Fruit fly (Drosophila melanogaster) whole organism, pupa: ENCODE results near the gene Gr89a.

Experiments
- CG10348 ChIP-seq: fragments of 200-800 bp; sonication (Bioruptor generic); IDR thresholded peaks from 2 replicates; pipeline ENCODE4 v1.3.6; 2022; ENCODE audit warnings: missing biosample characterization, missing genetic modification characterization
- CG12605 ChIP-seq: fragments of 200-800 bp; sonication (Bioruptor generic); IDR thresholded peaks from 2 replicates; pipeline ENCODE4 v1.3.6; 2022; ENCODE audit warnings: missing biosample characterization, missing genetic modification characterization
- CG13204 ChIP-seq: fragments of 200-800 bp; sonication (Bioruptor generic); optimal IDR thresholded peaks from 2 replicates; lab custom pipeline; 2018; ENCODE audit warnings: missing biosample characterization, mild to moderate bottlenecking, missing genetic modification characterization, moderate library complexity
- CG14655 ChIP-seq: fragments of 200-800 bp; sonication (Bioruptor generic); optimal IDR thresholded peaks from 3 replicates; lab custom pipeline; 2017; ENCODE audit warnings: mild to moderate bottlenecking, missing biosample characterization, missing genetic modification reagents, missing genetic modification characterization
- CG15710 ChIP-seq: fragments of 200-800 bp; sonication (Bioruptor generic); optimal IDR thresholded peaks from 2 replicates; lab custom pipeline; 2018; ENCODE audit warnings: missing biosample characterization, mild to moderate bottlenecking, missing genetic modification characterization, moderate library complexity
- CG17806 ChIP-seq: fragments of 200-800 bp; sonication (Bioruptor generic); optimal IDR thresholded peaks from 2 replicates; lab custom pipeline; 2018; ENCODE audit warnings: missing biosample characterization, mild to moderate bottlenecking, missing genetic modification characterization, moderate library complexity
- CG32121 ChIP-seq: fragments of 200-800 bp; sonication (Bioruptor generic); IDR thresholded peaks from 2 replicates; pipeline ENCODE4 v1.3.6; 2022; ENCODE audit warnings: missing biosample characterization, missing genetic modification characterization
- CG34367 ChIP-seq: fragments of 200-800 bp; sonication (Bioruptor generic); optimal IDR thresholded peaks from 2 replicates; lab custom pipeline; 2018; ENCODE audit warnings: missing biosample characterization, mild to moderate bottlenecking, missing genetic modification characterization
- CG4496 ChIP-seq: fragments of 200-800 bp; sonication (Bioruptor generic); IDR thresholded peaks from 3 replicates; pipeline ENCODE4 v1.3.6; 2022; ENCODE audit warnings: missing biosample characterization, missing genetic modification characterization
- CG8159 ChIP-seq: fragments of 200-800 bp; sonication (Bioruptor generic); optimal IDR thresholded peaks from 3 replicates; lab custom pipeline; 2018; ENCODE audit warnings: missing biosample characterization, mild to moderate bottlenecking, missing genetic modification characterization, moderate library complexity
- CG8301 ChIP-seq: fragments of 200-800 bp; sonication (Bioruptor generic); optimal IDR thresholded peaks from 2 replicates; lab custom pipeline; 2018; ENCODE audit warnings: missing biosample characterization, mild to moderate bottlenecking, missing genetic modification characterization
- CG9948 ChIP-seq: fragments of 200-800 bp; sonication (Bioruptor generic); optimal IDR thresholded peaks from 2 replicates; lab custom pipeline; 2018; ENCODE audit warnings: missing biosample characterization, mild to moderate bottlenecking, missing genetic modification characterization, moderate library complexity
- D1 ChIP-seq: fragments of 200-800 bp; sonication (Bioruptor generic); optimal IDR thresholded peaks from 2 replicates; lab custom pipeline; 2018; ENCODE audit warnings: missing biosample characterization, mild to moderate bottlenecking, missing genetic modification characterization, moderate library complexity
- EcR ChIP-seq: fragments of 200-800 bp; sonication (Bioruptor generic); optimal IDR thresholded peaks from 3 replicates; lab custom pipeline; 2019; ENCODE audit warnings: missing biosample characterization, missing genetic modification characterization, mild to moderate bottlenecking, moderate library complexity, missing genetic modification reagents
- Ets98B ChIP-seq: fragments of 200-800 bp; sonication (Bioruptor generic); IDR thresholded peaks from 2 replicates; pipeline ENCODE4 v1.3.6; 2022; ENCODE audit warnings: missing biosample characterization, missing genetic modification characterization
- Pif1A ChIP-seq: fragments of 200-800 bp; sonication (Bioruptor generic); optimal IDR thresholded peaks from 3 replicates; lab custom pipeline; 2016; ENCODE audit warnings: missing biosample characterization, missing genetic modification characterization
- Pif1B ChIP-seq: fragments of 200-800 bp; sonication (Bioruptor generic); optimal IDR thresholded peaks from 3 replicates; lab custom pipeline; 2016; ENCODE audit warnings: missing biosample characterization, missing genetic modification characterization
- Snoo ChIP-seq: fragments of 200-800 bp; sonication (Bioruptor generic); optimal IDR thresholded peaks from 3 replicates; lab custom pipeline; 2017; ENCODE audit warnings: missing biosample characterization, mild to moderate bottlenecking, missing genetic modification characterization, inconsistent platforms
- fd96Ca ChIP-seq: fragments of 200-800 bp; sonication (Bioruptor generic); IDR thresholded peaks from 3 replicates; pipeline ENCODE4 v1.3.6; 2022; ENCODE audit warnings: missing biosample characterization, missing genetic modification characterization
- gl ChIP-seq: fragments of 200-800 bp; sonication (Bioruptor generic); optimal IDR thresholded peaks from 2 replicates; lab custom pipeline; 2018; ENCODE audit warnings: missing biosample characterization, mild to moderate bottlenecking, missing genetic modification characterization
- rn ChIP-seq: fragments of 200-800 bp; sonication (Bioruptor generic); IDR thresholded peaks from 2 replicates; pipeline ENCODE4 v1.3.6; 2022; ENCODE audit warnings: missing biosample characterization, missing genetic modification characterization

Gene Gr89a

DNA sequence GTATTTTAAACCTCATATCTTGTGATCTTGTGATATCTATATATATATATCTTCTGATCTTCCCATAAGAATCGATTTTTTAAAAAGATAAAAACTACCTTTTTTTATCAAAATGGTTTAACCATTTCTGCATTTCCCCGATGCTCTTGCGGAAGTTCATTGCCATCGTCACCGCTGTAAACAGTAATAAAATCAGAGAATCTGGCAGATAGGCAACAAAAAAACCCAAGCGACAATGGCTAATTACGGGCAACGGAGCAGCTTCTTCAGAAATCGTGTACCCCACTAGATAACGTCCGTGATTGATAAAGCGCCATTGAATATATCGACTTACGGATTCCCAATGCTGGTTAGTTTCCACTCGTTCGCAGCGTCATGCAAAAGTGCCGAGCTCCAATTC, 44.6 kb downstream of the Gr89a start, which contains the start of gene CG10405:
Gene CG10405 (plus strand): TSS at position 301 of the 400 bp plus-strand sequence.
- TF ChIP-seq CG8301 (no peak), Pif1B (GFP tag; lab: Kevin White, UChicago) (no peak), EcR (GFP tag; lab: Kevin White, UChicago) (no peak), CG32121 (GFP tag; lab: Robert Waterston, UW) (no peak)

DNA sequence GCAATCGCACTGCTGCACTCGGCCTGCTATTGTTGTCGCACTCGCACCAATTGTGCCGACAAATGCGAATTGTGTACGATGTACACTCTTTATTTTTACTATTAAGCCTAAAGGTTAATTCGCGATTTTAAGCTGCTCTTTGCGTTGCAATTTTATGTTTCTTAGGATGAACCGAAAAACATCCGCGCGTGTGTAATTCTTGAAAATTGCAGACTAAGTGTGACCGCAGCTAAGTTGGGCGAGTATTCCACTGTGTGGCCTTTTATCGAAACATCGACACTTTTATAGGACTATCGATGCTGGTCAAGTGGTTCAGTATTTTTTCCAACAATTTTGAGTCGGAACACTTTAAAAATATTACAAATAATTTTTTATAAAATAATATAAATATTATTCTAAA, 45.2 kb downstream of the Gr89a start, which contains the start of gene Pak3:
Gene Pak3 (minus strand): TSS at position 225 of the 400 bp plus-strand sequence.
- TF ChIP-seq CG4496 (GFP tag; lab: Robert Waterston, UW) (0 out of 3 replicates have a peak, but pooled peaks have one; percentile 10), Pif1B (GFP tag; lab: Kevin White, UChicago) (no peak)

DNA sequence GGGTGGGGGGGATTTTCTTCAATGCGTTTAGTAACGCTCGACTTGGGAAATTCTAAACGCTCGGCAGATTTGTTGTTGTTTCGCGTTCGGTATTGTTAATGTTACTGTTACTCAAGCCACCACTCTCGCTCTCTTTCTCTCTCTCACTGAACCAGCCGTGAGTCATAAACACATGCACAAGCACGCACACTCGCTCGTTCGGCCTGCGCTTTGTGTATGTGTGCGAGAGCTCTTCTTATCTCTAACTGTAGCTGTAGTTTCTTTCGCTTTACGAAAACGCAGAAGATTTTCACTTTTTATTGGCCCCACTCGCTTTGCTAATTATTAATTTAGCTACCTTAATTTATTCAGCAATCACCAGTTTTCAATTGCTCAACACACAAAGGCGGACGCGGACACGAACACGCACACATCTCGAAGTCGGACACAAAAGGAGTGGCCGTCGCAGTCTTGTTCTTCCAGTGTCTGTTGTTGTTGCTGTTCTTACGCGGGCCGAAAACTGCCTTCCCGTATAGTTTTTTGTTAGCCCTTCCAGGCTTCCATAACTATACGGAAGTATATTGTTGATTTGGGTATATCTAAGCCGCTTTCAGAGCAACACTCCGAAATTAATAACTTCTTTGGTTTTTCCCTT, 45.7 kb downstream of the Gr89a start:
- no peak for TF ChIP-seq rn
- no peak for TF ChIP-seq CG12605 (GFP tag; lab: Robert Waterston, UW)
- peak; percentile 22; the same call in 1 of the 3 replicates for TF ChIP-seq CG4496 (GFP tag; lab: Robert Waterston, UW)
- peak; percentile 32 for TF ChIP-seq EcR (GFP tag; lab: Kevin White, UChicago)
- TF ChIP-seq gl, result no peak
- no peak for TF ChIP-seq fd96Ca (GFP tag; lab: Robert Waterston, UW)

DNA sequence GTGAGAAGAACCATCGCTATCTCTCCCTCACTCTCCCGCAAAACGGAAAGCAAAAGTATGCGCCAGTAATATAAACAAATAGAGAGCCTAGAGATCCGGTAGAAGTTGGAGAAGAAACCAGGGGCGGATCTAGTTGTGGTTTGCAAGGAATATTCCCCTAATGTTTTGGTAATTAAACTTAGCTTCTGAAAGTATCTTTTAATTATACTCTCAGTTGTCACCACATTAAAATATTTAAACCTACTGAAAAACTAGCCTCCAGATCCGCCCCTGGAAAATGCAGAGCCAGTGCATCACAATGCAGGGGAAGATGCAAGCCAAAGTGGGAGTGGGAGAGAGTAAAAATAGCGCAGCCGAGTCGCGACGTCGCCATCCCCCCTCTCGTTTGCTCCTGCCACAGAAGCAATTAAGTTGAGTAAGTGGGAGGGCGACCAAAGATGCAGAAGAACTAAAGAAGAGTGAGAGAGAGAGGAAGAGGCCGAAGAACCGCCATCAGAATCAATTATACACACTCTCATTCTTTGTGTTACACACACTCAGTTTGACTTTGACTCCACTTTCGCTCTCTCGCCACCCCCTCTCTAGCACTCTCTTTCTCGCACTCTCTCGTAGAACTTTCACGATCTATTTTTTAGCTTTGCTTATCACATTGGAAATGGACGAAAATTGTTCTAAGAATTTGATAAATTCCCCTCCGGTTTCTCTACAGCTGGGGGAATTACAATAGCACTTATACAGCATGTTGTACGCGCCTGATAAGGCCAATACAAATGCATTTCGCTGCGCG, 49.4 kb downstream of the Gr89a start:
- peak; percentile 99 for TF ChIP-seq CG8159
- peak; percentile 99 for TF ChIP-seq fd96Ca (GFP tag; lab: Robert Waterston, UW)
- TF ChIP-seq CG15710 (tag; lab: Kevin White, UChicago), result peak; percentile 99
- TF ChIP-seq CG10348 (GFP tag; lab: Robert Waterston, UW), result peak; percentile 97
- TF ChIP-seq CG14655, result peak; percentile 99
- TF ChIP-seq Pif1A (GFP tag; lab: Kevin White, UChicago), result peak; percentile 99
- peak; percentile 99 for TF ChIP-seq Ets98B (GFP tag; lab: Robert Waterston, UW)
- TF ChIP-seq EcR (GFP tag; lab: Kevin White, UChicago), result peak; percentile 77
- peak; percentile 98 for TF ChIP-seq CG32121 (GFP tag; lab: Robert Waterston, UW)
- TF ChIP-seq CG8301, result peak; percentile 98
- peak; percentile 95 for TF ChIP-seq gl
- peak; percentile 97 for TF ChIP-seq CG13204 (GFP tag; lab: Kevin White, UChicago)
- peak; percentile 98 for TF ChIP-seq CG12605 (GFP tag; lab: Robert Waterston, UW)
- TF ChIP-seq D1 (tag; lab: Kevin White, UChicago), result peak; percentile 94
- TF ChIP-seq CG4496 (GFP tag; lab: Robert Waterston, UW), result peak; percentile 99
- TF ChIP-seq Pif1B (GFP tag; lab: Kevin White, UChicago), result peak; percentile 95
- peak; percentile 99 for TF ChIP-seq CG34367 (tag; lab: Kevin White, UChicago)
- TF ChIP-seq Snoo (tag; lab: Kevin White, UChicago), result peak; percentile 89
- peak; percentile 99 for TF ChIP-seq CG9948 (tag; lab: Kevin White, UChicago)
- peak; percentile 99 for TF ChIP-seq CG17806 (tag; lab: Kevin White, UChicago)
- TF ChIP-seq rn, result peak; percentile 99

DNA sequence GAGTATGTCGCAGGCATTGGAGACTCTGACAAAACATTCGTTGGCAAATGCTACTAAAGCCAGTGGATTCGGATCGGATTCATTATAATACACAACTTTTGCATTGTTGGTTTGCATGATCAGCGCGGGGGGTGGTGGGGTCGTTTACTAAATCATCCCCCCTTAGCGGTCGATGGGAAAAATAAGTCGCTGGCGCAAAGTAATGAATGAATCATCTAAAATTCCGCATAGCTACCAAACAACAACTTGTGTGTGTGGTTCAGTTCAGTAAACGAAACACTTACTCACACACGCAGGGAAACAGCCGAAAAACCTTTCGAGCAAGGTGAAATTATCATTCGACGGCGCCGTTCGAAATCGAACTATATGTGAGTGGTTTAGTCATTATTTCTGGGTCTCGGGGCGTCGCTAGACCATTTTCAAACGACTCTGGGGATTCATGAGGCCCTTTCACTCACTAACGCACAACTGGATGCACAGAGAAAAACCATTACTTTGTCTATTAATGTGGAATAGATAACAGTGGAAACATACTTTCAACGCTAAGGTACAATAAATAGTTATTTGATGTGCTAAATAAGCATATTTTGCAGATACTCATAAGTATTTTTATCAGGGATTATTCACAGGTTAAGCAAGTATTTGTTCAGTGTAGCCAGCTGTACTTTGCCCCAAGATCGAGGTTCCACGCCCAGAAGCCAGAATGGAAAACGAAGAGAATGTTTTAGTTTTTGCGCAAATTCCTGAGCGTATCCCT, 50.2 kb downstream of the Gr89a start:
- TF ChIP-seq gl, result peak; percentile 87
- peak; percentile 89 for TF ChIP-seq CG8301
- TF ChIP-seq CG8159, result no peak
- TF ChIP-seq CG9948 (tag; lab: Kevin White, UChicago), result peak; percentile 84
- no peak for TF ChIP-seq EcR (GFP tag; lab: Kevin White, UChicago)
- peak; percentile 87 for TF ChIP-seq fd96Ca (GFP tag; lab: Robert Waterston, UW)
- TF ChIP-seq CG10348 (GFP tag; lab: Robert Waterston, UW), result peak; percentile 49; the same call in 1 of the 2 replicates
- TF ChIP-seq Snoo (tag; lab: Kevin White, UChicago), result no peak
- TF ChIP-seq D1 (tag; lab: Kevin White, UChicago), result no peak
- no peak for TF ChIP-seq Pif1A (GFP tag; lab: Kevin White, UChicago)
- TF ChIP-seq CG13204 (GFP tag; lab: Kevin White, UChicago), result peak; percentile 44
- TF ChIP-seq CG34367 (tag; lab: Kevin White, UChicago), result peak; percentile 86
- peak; percentile 95 for TF ChIP-seq CG4496 (GFP tag; lab: Robert Waterston, UW)
- TF ChIP-seq CG32121 (GFP tag; lab: Robert Waterston, UW), result peak; percentile 63
- TF ChIP-seq CG17806 (tag; lab: Kevin White, UChicago), result peak; percentile 76
- peak; percentile 89 for TF ChIP-seq CG14655
- peak; percentile 86 for TF ChIP-seq rn
- TF ChIP-seq Ets98B (GFP tag; lab: Robert Waterston, UW), result peak; percentile 82
- no peak for TF ChIP-seq Pif1B (GFP tag; lab: Kevin White, UChicago)
- peak; percentile 87 for TF ChIP-seq CG12605 (GFP tag; lab: Robert Waterston, UW)
- TF ChIP-seq CG15710 (tag; lab: Kevin White, UChicago), result no peak
